Fruit fly (Drosophila melanogaster): ENCODE results near the gene Shaw.

DNA sequence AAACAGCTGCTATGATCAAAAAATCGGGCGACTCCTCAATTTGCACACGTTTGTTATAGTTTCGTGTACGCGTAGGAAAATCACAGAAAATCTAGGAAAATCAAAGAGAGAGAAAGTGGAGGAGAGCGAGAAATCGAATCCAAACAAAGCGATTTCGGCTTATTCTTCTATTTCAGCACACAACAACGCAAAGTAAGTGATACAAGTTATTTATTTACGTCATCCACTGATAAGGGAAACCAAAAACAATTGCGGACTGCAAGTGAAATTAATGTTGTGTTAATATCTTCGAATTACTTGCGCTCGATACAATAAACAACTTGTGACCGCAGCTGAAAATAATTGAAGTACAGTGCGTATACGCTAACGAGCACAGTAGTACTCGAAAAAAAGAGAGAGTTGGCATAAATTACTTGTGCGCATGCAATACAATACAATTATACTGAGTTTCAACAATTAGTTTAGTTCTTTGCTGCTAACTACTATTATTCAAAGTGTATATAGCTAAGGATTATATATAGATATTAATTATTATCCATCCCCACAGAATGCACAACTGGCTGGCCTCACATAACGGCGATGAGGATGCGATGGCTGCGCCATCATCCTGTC lies 4.3 kb upstream of the Shaw start:
- TF ChIP-seq Clk (GFP tag; optimal IDR thresholded peaks at IDR 0.05) (no peak), kay (GFP tag; ENCODE audit: borderline replicate concordance) (no peak), CG7101 (tag; optimal IDR thresholded peaks at IDR 0.05) (no peak), CG33017 (tag; optimal IDR thresholded peaks at IDR 0.05) (no peak), Crg-1 (GFP tag; optimal IDR thresholded peaks at IDR 0.05) (no peak), toe (GFP tag; optimal IDR thresholded peaks at IDR 0.05) (no peak), ovo (GFP tag; optimal IDR thresholded peaks at IDR 0.05) (no peak), CG5204 (GFP tag; optimal IDR thresholded peaks at IDR 0.05) (no peak), CG7045 (GFP tag; optimal IDR thresholded peaks at IDR 0.05) (no peak)
